Worm (Caenorhabditis elegans) whole organism, L4/young adult: ENCODE data around the gene tth-1.

ENCODE experiments used
- W03F9.2 ChIP-seq: fragments of 150-350 bp; optimal IDR thresholded peaks from 2 replicates; lab custom pipeline; 2014; ENCODE audit warnings: missing biosample characterization, missing genetic modification characterization
- dao-5 ChIP-seq: sonication (generic microtip); optimal IDR thresholded peaks from 2 replicates; lab custom pipeline; 2016; ENCODE audit warnings: missing genotype, missing genetic modification characterization, moderate library complexity, missing compliant biosample characterization
- him-1 ChIP-seq: sonication (generic microtip); optimal IDR thresholded peaks from 2 replicates; lab custom pipeline; 2016; ENCODE audit warnings: missing genotype, missing genetic modification reagents, missing genetic modification characterization, missing compliant biosample characterization

DNA sequence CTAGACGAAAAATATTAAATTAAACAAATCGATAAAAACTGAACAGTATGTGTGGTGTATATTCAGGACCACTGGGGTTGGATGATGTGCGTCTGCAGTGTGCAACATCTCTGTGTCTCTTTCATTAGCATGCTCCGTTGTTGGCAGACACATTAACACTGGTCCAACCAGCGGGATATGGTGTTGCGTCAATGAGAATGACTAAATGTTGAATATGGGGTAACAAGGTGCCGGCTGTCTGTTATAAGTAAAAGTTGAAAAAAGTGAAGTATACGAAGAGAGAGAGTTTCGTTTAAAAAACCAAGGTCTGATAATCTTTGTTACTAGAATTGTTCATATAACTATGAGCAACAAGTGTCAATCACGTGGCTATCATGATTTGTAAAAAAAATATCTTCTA, 6.7 kb downstream of the tth-1 start, which contains the start of gene ced-8:
- no peak for TF ChIP-seq him-1 (tag; lab: Kevin White, UChicago)
- TF ChIP-seq W03F9.2, result no peak
- no peak for TF ChIP-seq dao-5
